ENCODE assay signal across 4 worm cellular contexts in genomic region chrIV:1435159-1435558, ce11.
TF ChIP-seq lines count a peak whose summit lies in the region.

No protein-coding gene starts in this region.

TF ChIP-seq in whole organism, L3 larva, 47 proteins besides CTCF, POLR2A, EP300 and RAD21:
- TF ChIP-seq lin-15B (tag; optimal IDR thresholded peaks at IDR 0.05; lab: Kevin White, UChicago) (no peak), ceh-28 (tag; optimal IDR thresholded peaks at IDR 0.05; lab: Kevin White, UChicago) (peak; percentile 99), mml-1 (tag; optimal IDR thresholded peaks at IDR 0.05; lab: Kevin White, UChicago) (no peak), daf-12 (tag; optimal IDR thresholded peaks at IDR 0.05; lab: Kevin White, UChicago) (no peak), fkh-2 (tag; optimal IDR thresholded peaks at IDR 0.05; lab: Kevin White, UChicago) (no peak)

TF ChIP-seq in whole organism, L4 larva, 104 proteins besides CTCF, POLR2A, EP300 and RAD21:
- no peak for TF ChIP-seq ama-1 (optimal IDR thresholded peaks at IDR 0.05; lab: Kevin White, UChicago)
- TF ChIP-seq nhr-41 (GFP tag; IDR thresholded peaks at IDR 0.05; lab: Robert Waterston, UW): no peak
- TF ChIP-seq ceh-28 (tag; optimal IDR thresholded peaks at IDR 0.05; lab: Kevin White, UChicago): peak; percentile 98
- TF ChIP-seq daf-12 (tag; optimal IDR thresholded peaks at IDR 0.05; lab: Kevin White, UChicago): no peak

TF ChIP-seq in whole organism, late embryonic, 69 proteins besides CTCF, POLR2A, EP300 and RAD21:
- TF ChIP-seq ahr-1 (tag; optimal IDR thresholded peaks at IDR 0.05; lab: Kevin White, UChicago) (no peak), ceh-48 (tag; optimal IDR thresholded peaks at IDR 0.05; lab: Kevin White, UChicago) (peak; percentile 90)

TF ChIP-seq in whole organism, midembryonic, 9 proteins besides CTCF, POLR2A, EP300 and RAD21:
- TF ChIP-seq T22C8.4 (GFP tag; IDR thresholded peaks at IDR 0.05; lab: Robert Waterston, UW): peak; percentile 97
- no peak for TF ChIP-seq med-1 (GFP tag; optimal IDR thresholded peaks at IDR 0.05; lab: Kevin White, UChicago; ENCODE audit: insufficient read depth)
- TF ChIP-seq ztf-29 (GFP tag; IDR thresholded peaks at IDR 0.05; lab: Robert Waterston, UW): no peak
- TF ChIP-seq tab-1 (GFP tag; IDR thresholded peaks at IDR 0.05; lab: Robert Waterston, UW): no peak
- no peak for TF ChIP-seq ref-1 (GFP tag; conservative IDR thresholded peaks at IDR 0.05; lab: Robert Waterston, UW)
- TF ChIP-seq cog-1 (tag; optimal IDR thresholded peaks at IDR 0.05; lab: Kevin White, UChicago): no peak
- TF ChIP-seq klf-2 (GFP tag; conservative IDR thresholded peaks at IDR 0.05; lab: Robert Waterston, UW): no peak
